Worm (Caenorhabditis elegans) whole organism, young adult: ENCODE measurements around the gene fbxc-25.
"Not testable (repeated sequence)": the region's sequence is repeated elsewhere in the genome, so short reads cannot be mapped to it uniquely, and the experiment has no call there.

Experiments used
- aptf-3 ChIP-seq: fragments of 200-800 bp; sonication (Bioruptor generic); IDR thresholded peaks from 2 replicates; pipeline ENCODE4 v1.3.6; 2022; ENCODE audit warnings: missing genetic modification characterization, missing compliant biosample characterization
- attf-6 ChIP-seq: fragments of 200-800 bp; sonication (Bioruptor generic); IDR thresholded peaks from 2 replicates; pipeline ENCODE4 v1.3.6; 2022; ENCODE audit warnings: missing genetic modification reagents, missing genetic modification characterization, missing compliant biosample characterization
- dpl-1 ChIP-seq: fragments of 150-350 bp; optimal IDR thresholded peaks from 2 replicates; lab custom pipeline; 2014; ENCODE audit warnings: missing biosample characterization, missing genetic modification reagents, missing genetic modification characterization
- efl-1 ChIP-seq: fragments of 150-350 bp; optimal IDR thresholded peaks from 2 replicates; lab custom pipeline; 2014; ENCODE audit warnings: missing biosample characterization, missing genetic modification reagents, missing genetic modification characterization
- somi-1 ChIP-seq: fragments of 200-800 bp; sonication (Bioruptor generic); optimal IDR thresholded peaks from 2 replicates; lab custom pipeline; 2018; ENCODE audit warnings: mild to moderate bottlenecking, missing genetic modification characterization, missing compliant biosample characterization
- unc-62 ChIP-seq: fragments of 150-350 bp; optimal IDR thresholded peaks from 2 replicates; lab custom pipeline; 2014; ENCODE audit warnings: missing biosample characterization, missing genetic modification reagents, missing genetic modification characterization

DNA sequence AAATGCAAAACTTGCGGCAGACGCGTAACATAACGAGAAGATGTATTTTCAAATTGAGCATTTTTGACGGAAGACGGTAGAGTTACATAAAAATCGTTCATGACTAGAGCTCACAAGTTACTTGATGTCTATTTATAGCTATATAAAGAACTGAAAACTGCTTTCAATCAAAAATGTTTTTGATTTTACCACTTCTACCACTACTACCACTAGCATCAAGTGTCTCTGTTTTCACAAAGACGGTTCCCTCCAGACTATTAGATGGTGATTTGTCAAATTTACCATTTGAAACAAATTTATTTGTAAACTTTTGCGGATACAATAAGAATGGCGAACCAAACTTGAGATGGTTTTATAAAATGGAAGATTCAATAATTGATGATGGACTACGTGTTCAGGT is 13.5 kb downstream of the fbxc-25 start, which contains the start of gene K09F6.9:
- not testable (repeated sequence) for TF ChIP-seq unc-62 (GFP tag; lab: Kevin White, UChicago); attf-6 (GFP tag; lab: Robert Waterston, UW); dpl-1; somi-1 (GFP tag; lab: Kevin White, UChicago); efl-1 (GFP tag; lab: Kevin White, UChicago); aptf-3 (GFP tag; lab: Robert Waterston, UW)
